Fruit fly (Drosophila melanogaster) whole organism, embryonic: Measurements from ENCODE around the gene st.

Experiments used
- Abd-B ChIP-seq: fragments of 200-800 bp; sonication (Bioruptor generic); optimal IDR thresholded peaks from 2 replicates; lab custom pipeline; 2018; ENCODE audit warnings: missing biosample characterization, mild to moderate bottlenecking, missing genetic modification characterization, moderate library complexity
- Asciz ChIP-seq: fragments of 200-800 bp; sonication (Bioruptor generic); optimal IDR thresholded peaks from 2 replicates; lab custom pipeline; 2017; ENCODE audit warnings: missing biosample characterization, mild to moderate bottlenecking, missing genetic modification characterization, missing genetic modification reagents
- CG11504 ChIP-seq: fragments of 200-800 bp; sonication (Bioruptor generic); optimal IDR thresholded peaks from 3 replicates; lab custom pipeline; 2019; ENCODE audit warnings: missing biosample characterization, mild to moderate bottlenecking, missing genetic modification characterization, moderate library complexity
- CG11560 ChIP-seq: fragments of 200-800 bp; sonication (Bioruptor generic); IDR thresholded peaks from 3 replicates; pipeline ENCODE4 v1.3.6; 2022; ENCODE audit warnings: missing biosample characterization, missing genetic modification characterization
- CG11695 ChIP-seq: fragments of 200-800 bp; sonication (Bioruptor generic); IDR thresholded peaks from 3 replicates; pipeline ENCODE4 v1.3.6; 2022; ENCODE audit warnings: missing biosample characterization, missing genetic modification characterization
- CG16863 ChIP-seq: fragments of 200-800 bp; sonication (Bioruptor generic); optimal IDR thresholded peaks from 3 replicates; lab custom pipeline; 2016; ENCODE audit warnings: missing biosample characterization, missing genetic modification characterization
- CG17568 ChIP-seq: fragments of 200-800 bp; sonication (Bioruptor generic); optimal IDR thresholded peaks from 2 replicates; lab custom pipeline; 2018; ENCODE audit warnings: missing biosample characterization, mild to moderate bottlenecking, missing genetic modification characterization, moderate library complexity
- CG3281 ChIP-seq: fragments of 200-800 bp; sonication (Bioruptor generic); optimal IDR thresholded peaks from 3 replicates; lab custom pipeline; 2017; ENCODE audit warnings: missing biosample characterization, mild to moderate bottlenecking, missing genetic modification characterization
- CG3407 ChIP-seq: fragments of 200-800 bp; sonication (Bioruptor generic); optimal IDR thresholded peaks from 2 replicates; lab custom pipeline; 2018; ENCODE audit warnings: missing biosample characterization, mild to moderate bottlenecking, missing genetic modification characterization
- CG3995 ChIP-seq: fragments of 200-800 bp; sonication (Bioruptor generic); optimal IDR thresholded peaks from 3 replicates; lab custom pipeline; 2016; ENCODE audit warnings: missing biosample characterization, missing genetic modification characterization
- CG42726 ChIP-seq: fragments of 200-800 bp; sonication (Bioruptor generic); IDR thresholded peaks from 2 replicates; pipeline ENCODE4 v1.3.6; 2022; ENCODE audit warnings: missing biosample characterization, missing genetic modification characterization; ENCODE audit not compliant: partially characterized antibody
- CG43689 ChIP-seq: fragments of 200-800 bp; sonication (Bioruptor generic); IDR thresholded peaks from 2 replicates; pipeline ENCODE4 v1.3.6; 2022; ENCODE audit warnings: missing biosample characterization, missing genetic modification characterization
- CG4617 ChIP-seq: fragments of 200-800 bp; sonication (Bioruptor generic); optimal IDR thresholded peaks from 3 replicates; lab custom pipeline; 2016; ENCODE audit warnings: missing biosample characterization, missing genetic modification characterization, borderline replicate concordance
- CG4854 ChIP-seq: fragments of 200-800 bp; sonication (Bioruptor generic); optimal IDR thresholded peaks from 2 replicates; lab custom pipeline; 2016; ENCODE audit warnings: missing biosample characterization, missing genetic modification characterization, inconsistent platforms
- CG5953 ChIP-seq: fragments of 200-800 bp; sonication (Bioruptor generic); IDR thresholded peaks from 2 replicates; pipeline ENCODE4 v1.3.6; 2022; ENCODE audit warnings: missing biosample characterization, missing genetic modification characterization
- CG6683 ChIP-seq: fragments of 200-800 bp; sonication (Bioruptor generic); optimal IDR thresholded peaks from 2 replicates; lab custom pipeline; 2017; ENCODE audit warnings: missing biosample characterization, mild to moderate bottlenecking, missing genetic modification characterization, missing genetic modification reagents
- CG6854 ChIP-seq: fragments of 200-800 bp; sonication (Bioruptor generic); optimal IDR thresholded peaks from 3 replicates; lab custom pipeline; 2017; ENCODE audit warnings: missing biosample characterization, mild to moderate bottlenecking, missing genetic modification characterization
- CG7839 ChIP-seq: fragments of 200-800 bp; sonication (Bioruptor generic); optimal IDR thresholded peaks from 3 replicates; lab custom pipeline; 2018; ENCODE audit warnings: missing biosample characterization, mild to moderate bottlenecking, missing genetic modification characterization, moderate library complexity
- CG8089 ChIP-seq: fragments of 200-800 bp; sonication (Bioruptor generic); optimal IDR thresholded peaks from 3 replicates; lab custom pipeline; 2016; ENCODE audit warnings: missing biosample characterization, missing genetic modification characterization
- CG8281 ChIP-seq: fragments of 200-800 bp; sonication (Bioruptor generic); optimal IDR thresholded peaks from 2 replicates; lab custom pipeline; 2018; ENCODE audit warnings: missing biosample characterization, mild to moderate bottlenecking, missing genetic modification characterization, moderate library complexity
- CG9215 ChIP-seq: fragments of 200-800 bp; sonication (Bioruptor generic); IDR thresholded peaks from 2 replicates; pipeline ENCODE4 v1.3.6; 2022; ENCODE audit warnings: missing biosample characterization, missing genetic modification characterization
- Dbx ChIP-seq: fragments of 200-800 bp; sonication (Bioruptor generic); IDR thresholded peaks from 3 replicates; pipeline ENCODE4 v1.3.6; 2022; ENCODE audit warnings: missing biosample characterization, missing genetic modification characterization
- Dek ChIP-seq: fragments of 200-800 bp; sonication (Bioruptor generic); optimal IDR thresholded peaks from 3 replicates; lab custom pipeline; 2019; ENCODE audit warnings: missing biosample characterization, mild to moderate bottlenecking, missing genetic modification characterization, moderate library complexity
- ERR ChIP-seq: fragments of 200-800 bp; sonication (Bioruptor generic); optimal IDR thresholded peaks from 2 replicates; lab custom pipeline; 2016; ENCODE audit warnings: missing biosample characterization, missing genetic modification characterization
- Gsc ChIP-seq: fragments of 200-800 bp; sonication (Bioruptor generic); IDR thresholded peaks from 2 replicates; pipeline ENCODE4 v1.3.6; 2022; ENCODE audit warnings: missing biosample characterization, missing genetic modification characterization
- HLH54F ChIP-seq: fragments of 200-800 bp; sonication (Bioruptor generic); optimal IDR thresholded peaks from 3 replicates; lab custom pipeline; 2016; ENCODE audit warnings: missing biosample characterization, missing genetic modification characterization
- Hmr ChIP-seq: fragments of 200-800 bp; sonication (Bioruptor generic); optimal IDR thresholded peaks from 3 replicates; lab custom pipeline; 2017; ENCODE audit warnings: mild to moderate bottlenecking, missing biosample characterization, missing genetic modification reagents, missing genetic modification characterization
- Max ChIP-seq: fragments of 200-800 bp; sonication (Bioruptor generic); optimal IDR thresholded peaks from 2 replicates; lab custom pipeline; 2016; ENCODE audit warnings: missing biosample characterization, mild to moderate bottlenecking, missing genetic modification characterization
- PHDP ChIP-seq: fragments of 200-800 bp; sonication (Bioruptor generic); optimal IDR thresholded peaks from 3 replicates; lab custom pipeline; 2018; ENCODE audit warnings: missing biosample characterization, mild to moderate bottlenecking, missing genetic modification characterization, moderate library complexity
- Pdp1 ChIP-seq, 2 experiments: fragments of 200-800 bp; sonication (Bioruptor generic); optimal IDR thresholded peaks; 3 replicates each; lab custom pipeline; 2016; ENCODE audit warnings: missing biosample characterization in 2 of 2, missing genetic modification characterization in 2 of 2, mild to moderate bottlenecking in 1 of 2, moderate library complexity in 1 of 2
- Poxn ChIP-seq: fragments of 200-800 bp; sonication (Bioruptor generic); IDR thresholded peaks from 2 replicates; pipeline ENCODE4 v1.3.6; 2022; ENCODE audit warnings: missing biosample characterization, missing genetic modification characterization
- Sry-δ ChIP-seq: fragments of 200-800 bp; sonication (Bioruptor generic); optimal IDR thresholded peaks from 2 replicates; lab custom pipeline; 2016; ENCODE audit warnings: missing biosample characterization, missing genetic modification characterization
- crp ChIP-seq, 2 experiments: fragments of 200-800 bp; sonication (Bioruptor generic); optimal IDR thresholded peaks; 2 replicates in 1 of 2; 3 replicates in 1 of 2; lab custom pipeline; 2017; ENCODE audit warnings: missing biosample characterization in 2 of 2, missing genetic modification characterization in 2 of 2, mild to moderate bottlenecking in 1 of 2, moderate library complexity in 1 of 2
- dan ChIP-seq: fragments of 200-800 bp; sonication (Bioruptor generic); IDR thresholded peaks from 2 replicates; pipeline ENCODE4 v1.3.6; 2022; ENCODE audit warnings: missing biosample characterization, missing genetic modification characterization
- emc ChIP-seq: fragments of 200-800 bp; sonication (Bioruptor generic); optimal IDR thresholded peaks from 2 replicates; lab custom pipeline; 2016; ENCODE audit warnings: missing biosample characterization, missing genetic modification characterization
- jigr1 ChIP-seq: fragments of 200-800 bp; sonication (Bioruptor generic); IDR thresholded peaks from 3 replicates; pipeline ENCODE4 v1.3.6; 2022; ENCODE audit warnings: missing biosample characterization, missing genetic modification characterization
- knrl ChIP-seq: fragments of 200-800 bp; sonication (Bioruptor generic); IDR thresholded peaks from 3 replicates; pipeline ENCODE4 v1.3.6; 2022; ENCODE audit warnings: missing biosample characterization, missing genetic modification characterization; ENCODE audit not compliant: partially characterized antibody
- lmd ChIP-seq: fragments of 200-800 bp; sonication (Bioruptor generic); IDR thresholded peaks from 2 replicates; pipeline ENCODE4 v1.3.6; 2022; ENCODE audit warnings: missing biosample characterization, missing genetic modification characterization
- lov ChIP-seq, 2 experiments: fragments of 200-800 bp in 1 of 2; fragments of >200 bp in 1 of 2; sonication (Bioruptor generic) in 1 of 2; IDR thresholded peaks in 1 of 2; optimal IDR thresholded peaks in 1 of 2; 2 replicates in 1 of 2; 3 replicates in 1 of 2; pipeline versions ENCODE4 v1.3.6 to Lab custom; 2017 to 2022; ENCODE audit warnings: missing biosample characterization in 1 of 2, missing genetic modification characterization in 1 of 2
- pan ChIP-seq, 4 experiments: fragments of >200 bp in 3 of 4; fragments of 200-800 bp in 1 of 4; sonication (Bioruptor generic) in 1 of 4; optimal IDR thresholded peaks in 3 of 4; IDR thresholded peaks in 1 of 4; 2 replicates each; pipeline versions ENCODE4 v1.3.6 to Lab custom; 2017 to 2022; ENCODE audit warnings: missing biosample characterization in 2 of 4, missing genetic modification characterization in 2 of 4, mixed read lengths in 1 of 4
- prd ChIP-seq, 3 experiments: fragments of >200 bp in 2 of 3; fragments of 200-800 bp in 1 of 3; sonication (Bioruptor generic) in 1 of 3; optimal IDR thresholded peaks in 2 of 3; IDR thresholded peaks in 1 of 3; 2 replicates in 2 of 3; 3 replicates in 1 of 3; pipeline versions ENCODE4 v1.3.6 to Lab custom; 2017 to 2022; ENCODE audit warnings: missing biosample characterization in 1 of 3, missing genetic modification characterization in 1 of 3
- psq ChIP-seq: fragments of 200-800 bp; sonication (Bioruptor generic); optimal IDR thresholded peaks from 2 replicates; lab custom pipeline; 2017; ENCODE audit warnings: missing biosample characterization, missing genetic modification characterization
- sna ChIP-seq: fragments of 200-800 bp; sonication (Bioruptor generic); IDR thresholded peaks from 2 replicates; pipeline ENCODE4 v1.3.6; 2022; ENCODE audit warnings: missing biosample characterization, missing genetic modification characterization; ENCODE audit not compliant: partially characterized antibody
- tna ChIP-seq: fragments of 200-800 bp; sonication (Bioruptor generic); IDR thresholded peaks from 2 replicates; pipeline ENCODE4 v1.3.6; 2022; ENCODE audit warnings: missing biosample characterization, missing genetic modification characterization; ENCODE audit not compliant: partially characterized antibody
- ttk ChIP-seq: fragments of 200-800 bp; sonication (Bioruptor generic); IDR thresholded peaks from 2 replicates; pipeline ENCODE4 v2.1.2; 2022; ENCODE audit warnings: missing biosample characterization, missing genetic modification characterization
- usp ChIP-seq: fragments of >200 bp; optimal IDR thresholded peaks from 2 replicates; lab custom pipeline; 2017; ENCODE audit warnings: missing biosample characterization, missing genetic modification characterization
- vnd ChIP-seq: fragments of 200-800 bp; sonication (Bioruptor generic); IDR thresholded peaks from 3 replicates; pipeline ENCODE4 v1.3.6; 2022; ENCODE audit warnings: missing biosample characterization, missing genetic modification characterization; ENCODE audit not compliant: partially characterized antibody
- zen2 ChIP-seq: fragments of 200-800 bp; sonication (Bioruptor generic); IDR thresholded peaks from 3 replicates; pipeline ENCODE4 v1.3.6; 2022; ENCODE audit warnings: missing biosample characterization, missing genetic modification characterization; ENCODE audit not compliant: partially characterized antibody

st gene

dm6 chr3L:16544220-16544619, 46.8 kb downstream of the st start (continued):
- no peak for TF ChIP-seq Max (GFP tag; lab: Kevin White, UChicago)
- no peak for TF ChIP-seq emc (GFP tag; lab: Kevin White, UChicago)
- TF ChIP-seq Poxn (GFP tag; lab: Robert Waterston, UW): no peak
- TF ChIP-seq Pdp1 (GFP tag; optimal IDR thresholded peaks at IDR 0.05; lab: Kevin White, UChicago): peak in 1 of 2 experiments; percentile 28
- TF ChIP-seq CG11560 (tag; lab: Robert Waterston, UW): no peak
- no peak for TF ChIP-seq pan (optimal IDR thresholded peaks at IDR 0.05; lab: Kevin White, UChicago)
- TF ChIP-seq pan (GFP tag; optimal IDR thresholded peaks at IDR 0.05 in 1 of 2, IDR thresholded peaks at IDR 0.05 in 1 of 2): peak in 1 of 2 experiments; percentile 44
- TF ChIP-seq CG9215 (GFP tag; lab: Robert Waterston, UW): no peak
- no peak for TF ChIP-seq usp
- no peak for TF ChIP-seq CG6683
- TF ChIP-seq knrl (GFP tag; lab: Robert Waterston, UW): no peak
- TF ChIP-seq CG11695 (GFP tag; lab: Robert Waterston, UW): 0 out of 3 replicates have a peak, but pooled peaks have one; percentile 8
- TF ChIP-seq CG43689: no peak
- no peak for TF ChIP-seq jigr1
- TF ChIP-seq prd (optimal IDR thresholded peaks at IDR 0.05; lab: Kevin White, UChicago): no peak
- TF ChIP-seq prd (GFP tag; IDR thresholded peaks at IDR 0.05; lab: Robert Waterston, UW): peak; percentile 66; the same call in 2 of the 3 replicates
- TF ChIP-seq CG7839 (tag; lab: Kevin White, UChicago): peak; percentile 32
- TF ChIP-seq zen2 (GFP tag; lab: Robert Waterston, UW): no peak
- peak; percentile 57 for TF ChIP-seq lmd (GFP tag; lab: Robert Waterston, UW)
- no peak for TF ChIP-seq crp (GFP tag; optimal IDR thresholded peaks at IDR 0.05; lab: Kevin White, UChicago)
- no peak for TF ChIP-seq dan
- TF ChIP-seq Dbx (GFP tag; lab: Robert Waterston, UW): 0 out of 3 replicates have a peak, but pooled peaks have one; percentile 38
- peak; percentile 13 for TF ChIP-seq CG4854 (GFP tag; lab: Kevin White, UChicago)
- peak; percentile 35 for TF ChIP-seq PHDP (tag; lab: Kevin White, UChicago)
- TF ChIP-seq CG4617 (GFP tag; lab: Kevin White, UChicago): no peak
- no peak for TF ChIP-seq Sry-δ (GFP tag; lab: Kevin White, UChicago)
- no peak for TF ChIP-seq HLH54F (GFP tag; lab: Kevin White, UChicago)
- TF ChIP-seq Asciz (GFP tag; lab: Kevin White, UChicago): no peak
- no peak for TF ChIP-seq tna (GFP tag; lab: Robert Waterston, UW)
- TF ChIP-seq CG6854: no peak
- no peak for TF ChIP-seq sna
- TF ChIP-seq CG8281 (tag; lab: Kevin White, UChicago): no peak
- TF ChIP-seq Hmr (GFP tag; lab: Kevin White, UChicago): peak; percentile 3
- TF ChIP-seq ttk (GFP tag; lab: Robert Waterston, UW): no peak
- TF ChIP-seq vnd: no peak
- no peak for TF ChIP-seq ERR (GFP tag; lab: Kevin White, UChicago)
- TF ChIP-seq CG3995 (GFP tag; lab: Kevin White, UChicago): no peak
- TF ChIP-seq CG42726 (GFP tag; lab: Robert Waterston, UW): no peak
- TF ChIP-seq Abd-B: no peak
- peak; percentile 3 for TF ChIP-seq CG8089 (GFP tag; lab: Kevin White, UChicago)
- TF ChIP-seq CG16863 (GFP tag; lab: Kevin White, UChicago): peak; percentile 48
- TF ChIP-seq psq (GFP tag; lab: Kevin White, UChicago): no peak
- TF ChIP-seq Gsc (GFP tag; lab: Robert Waterston, UW): no peak
- TF ChIP-seq CG3281: no peak
- peak; percentile 66 for TF ChIP-seq CG11504 (tag; lab: Kevin White, UChicago)
- peak; percentile 13; the same call in 1 of the 2 replicates for TF ChIP-seq CG5953
- no peak for TF ChIP-seq Dek (tag; lab: Kevin White, UChicago)
- no peak for TF ChIP-seq lov (optimal IDR thresholded peaks at IDR 0.05; lab: Kevin White, UChicago)
- TF ChIP-seq lov (GFP tag; IDR thresholded peaks at IDR 0.05; lab: Robert Waterston, UW): no peak
- TF ChIP-seq CG17568 (GFP tag; lab: Kevin White, UChicago): no peak
- TF ChIP-seq CG3407 (GFP tag; lab: Kevin White, UChicago): peak; percentile 15
